ENCODE assay signal across 4 fruit fly cellular contexts in genomic region chr3R:5571437-5571750, dm6.
TF ChIP-seq lines count a peak whose summit lies in the region.

No protein-coding gene starts in this region.

- no peak for TF ChIP-seq CTCF in whole organism, embryonic (GFP tag; optimal IDR thresholded peaks at IDR 0.05; lab: Kevin White, UChicago)

TF ChIP-seq in whole organism, adult, 20 proteins besides CTCF, POLR2A, EP300 and RAD21:
- no peak for TF ChIP-seq Hr96 (GFP tag; optimal IDR thresholded peaks at IDR 0.05; lab: Kevin White, UChicago)
- TF ChIP-seq cic (GFP tag; optimal IDR thresholded peaks at IDR 0.05; lab: Kevin White, UChicago): peak; percentile 66

TF ChIP-seq in whole organism, embryonic, 481 proteins besides CTCF, POLR2A, EP300 and RAD21 (continues in another document):
- TF ChIP-seq CG3847 (GFP tag; IDR thresholded peaks at IDR 0.05; lab: Robert Waterston, UW) (no peak), corto (GFP tag; optimal IDR thresholded peaks at IDR 0.05; lab: Kevin White, UChicago) (no peak), CG18011 (GFP tag; optimal IDR thresholded peaks at IDR 0.05; lab: Kevin White, UChicago) (no peak), onecut (GFP tag; IDR thresholded peaks at IDR 0.05; lab: Robert Waterston, UW) (peak; percentile 41), CG32767 (GFP tag; IDR thresholded peaks at IDR 0.05; lab: Robert Waterston, UW) (peak; percentile 7; the same call in 1 of the 2 replicates), gsb (GFP tag; IDR thresholded peaks at IDR 0.05; lab: Robert Waterston, UW) (no peak), bab2 (GFP tag; optimal IDR thresholded peaks at IDR 0.05; lab: Kevin White, UChicago) (no peak), CG17328 (GFP tag; IDR thresholded peaks at IDR 0.05; lab: Robert Waterston, UW) (0 out of 2 replicates have a peak, but pooled peaks have one; percentile 1), caup (GFP tag; optimal IDR thresholded peaks at IDR 0.05; lab: Kevin White, UChicago; ENCODE audit: severe bottlenecking) (no peak), Trl (optimal IDR thresholded peaks at IDR 0.05; lab: Kevin White, UChicago) (no peak), Trl (GFP tag; optimal IDR thresholded peaks at IDR 0.05; lab: Kevin White, UChicago) (no peak), CG14667 (GFP tag; IDR thresholded peaks at IDR 0.05; lab: Robert Waterston, UW) (no peak), NC2β (GFP tag; optimal IDR thresholded peaks at IDR 0.05; lab: Kevin White, UChicago) (no peak), Rfx (GFP tag; IDR thresholded peaks at IDR 0.05; lab: Robert Waterston, UW) (no peak), abd-A (tag; optimal IDR thresholded peaks at IDR 0.05; lab: Kevin White, UChicago) (no peak), CG12071 (GFP tag; optimal IDR thresholded peaks at IDR 0.05; lab: Kevin White, UChicago) (no peak), twi (tag; optimal IDR thresholded peaks at IDR 0.05; lab: Kevin White, UChicago) (peak; percentile 68), cg (GFP tag; optimal IDR thresholded peaks at IDR 0.05; lab: Kevin White, UChicago) (peak; percentile 14), eyg (GFP tag; optimal IDR thresholded peaks at IDR 0.05; lab: Kevin White, UChicago) (no peak), usp (GFP tag; optimal IDR thresholded peaks at IDR 0.05; lab: Kevin White, UChicago) (no peak), Fer3 (tag; optimal IDR thresholded peaks at IDR 0.05; lab: Kevin White, UChicago) (no peak), pita (GFP tag; optimal IDR thresholded peaks at IDR 0.05; lab: Kevin White, UChicago) (no peak), CG12769 (tag; optimal IDR thresholded peaks at IDR 0.05; lab: Kevin White, UChicago) (no peak), CG2199 (GFP tag; IDR thresholded peaks at IDR 0.05; lab: Robert Waterston, UW) (0 out of 3 replicates have a peak, but pooled peaks have one; percentile 24), Elba2 (GFP tag; optimal IDR thresholded peaks at IDR 0.05; lab: Kevin White, UChicago) (peak; percentile 21), CG17802 (tag; optimal IDR thresholded peaks at IDR 0.05; lab: Kevin White, UChicago) (no peak), tx (GFP tag; optimal IDR thresholded peaks at IDR 0.05; lab: Kevin White, UChicago) (no peak), ttk (GFP tag; IDR thresholded peaks at IDR 0.05; lab: Robert Waterston, UW) (no peak), vvl (GFP tag; IDR thresholded peaks at IDR 0.05; lab: Robert Waterston, UW) (no peak), nerfin-2 (GFP tag; IDR thresholded peaks at IDR 0.05; lab: Robert Waterston, UW; ENCODE audit: partially characterized antibody) (no peak)

TF ChIP-seq in whole organism, prepupa, 60 proteins besides CTCF, POLR2A, EP300 and RAD21:
- TF ChIP-seq Eip78C (GFP tag; lab: Kevin White, UChicago): peak; percentile 53
- TF ChIP-seq vri (GFP tag; optimal IDR thresholded peaks at IDR 0.05; lab: Kevin White, UChicago): no peak
- no peak for TF ChIP-seq Ets21C (GFP tag; optimal IDR thresholded peaks at IDR 0.05; lab: Kevin White, UChicago)

TF ChIP-seq in whole organism, pupa, 21 proteins besides CTCF, POLR2A, EP300 and RAD21:
- TF ChIP-seq fd96Ca (GFP tag; IDR thresholded peaks at IDR 0.05; lab: Robert Waterston, UW): 0 out of 3 replicates have a peak, but pooled peaks have one; percentile 39
- TF ChIP-seq CG12605 (GFP tag; IDR thresholded peaks at IDR 0.05; lab: Robert Waterston, UW): 0 out of 2 replicates have a peak, but pooled peaks have one; percentile 1
- no peak for TF ChIP-seq EcR (GFP tag; optimal IDR thresholded peaks at IDR 0.05; lab: Kevin White, UChicago)
